Fruit fly (Drosophila melanogaster) ovary, adult (tissue): Measurements from ENCODE around the gene Eig71Eg.

Source experiments
- CG17801 ChIP-seq: fragments of 200-800 bp; optimal IDR thresholded peaks from 2 replicates; lab custom pipeline; 2019; ENCODE audit warnings: missing biosample characterization, mild to moderate bottlenecking, missing genetic modification characterization, moderate library complexity; ENCODE audit not compliant: partially characterized antibody

Eig71Eg gene

DNA sequence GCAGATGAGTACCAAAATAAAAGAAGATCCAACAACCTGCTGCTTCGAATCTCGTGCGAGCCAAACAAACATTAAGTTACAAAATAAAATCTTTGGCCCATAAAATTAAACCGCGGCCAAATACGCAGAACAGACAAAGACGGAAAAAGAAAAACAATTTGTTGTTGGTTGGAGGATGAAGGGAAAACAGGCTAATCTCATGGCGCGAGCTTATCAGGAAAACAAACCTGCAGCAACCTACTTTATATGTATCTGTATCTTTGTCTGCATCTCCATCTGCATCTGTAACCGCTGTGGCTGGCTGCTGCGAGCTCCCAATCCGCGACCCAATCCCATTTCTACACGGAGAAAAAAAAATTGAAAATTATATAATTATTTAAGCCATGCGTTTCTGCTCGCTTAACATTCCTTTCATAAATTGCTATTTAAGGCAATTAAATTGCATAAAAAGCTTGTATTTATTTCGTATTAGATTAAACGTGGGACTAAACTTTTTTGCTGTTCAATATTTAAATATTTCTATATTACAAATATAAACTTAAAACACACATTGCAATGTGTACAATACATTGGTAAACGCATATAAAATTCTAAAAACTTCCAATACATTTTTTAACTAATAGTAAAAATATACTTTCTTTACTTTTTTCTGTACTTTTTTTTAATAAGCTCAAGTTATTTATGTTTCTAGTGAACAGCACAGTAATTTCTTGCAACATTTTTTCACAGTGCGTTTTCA lies 35.5 kb downstream of the Eig71Eg start:
- TF ChIP-seq CG17801 (GFP tag; lab: Kevin White, UChicago): no peak

DNA sequence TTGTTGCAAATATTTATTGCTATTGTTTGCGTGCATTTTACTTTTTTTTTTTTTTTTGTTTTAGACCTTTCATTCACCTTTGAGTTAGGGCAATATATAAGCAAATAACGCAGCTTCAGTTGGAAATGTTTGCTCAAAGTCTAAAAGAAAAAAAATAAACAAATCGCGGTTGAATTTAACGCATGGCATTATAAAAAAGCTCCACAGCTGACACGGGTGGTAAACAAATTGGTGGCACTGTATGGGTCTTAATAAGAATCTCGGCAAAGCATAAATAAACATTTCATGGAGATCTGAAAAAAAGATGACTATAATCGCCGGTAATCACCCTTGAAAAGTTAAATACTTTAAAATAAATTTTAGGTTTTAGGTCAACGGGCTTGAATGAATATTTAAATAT lies 37.0 kb downstream of the Eig71Eg start:
- TF ChIP-seq CG17801 (GFP tag; lab: Kevin White, UChicago): no peak

DNA sequence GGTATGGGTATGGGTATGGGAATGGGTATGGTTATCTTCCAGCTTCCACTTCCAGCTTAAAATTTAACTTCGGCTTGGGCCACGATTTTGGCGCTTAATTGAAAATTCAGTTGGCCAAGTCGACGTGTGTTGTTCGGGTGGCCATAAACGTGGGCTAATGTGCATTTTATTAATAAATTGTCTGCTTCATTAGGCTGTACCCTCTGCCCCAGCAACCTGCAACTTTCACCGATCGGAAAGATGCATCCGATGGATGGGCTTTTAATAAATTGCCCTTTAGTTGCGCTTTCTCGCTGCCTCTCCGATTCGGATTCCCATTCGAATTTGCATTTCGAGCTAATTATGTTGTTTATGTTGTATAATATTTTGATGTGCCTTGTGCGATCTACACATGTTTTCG lies 37.8 kb downstream of the Eig71Eg start:
- TF ChIP-seq CG17801 (GFP tag; lab: Kevin White, UChicago): no peak

DNA sequence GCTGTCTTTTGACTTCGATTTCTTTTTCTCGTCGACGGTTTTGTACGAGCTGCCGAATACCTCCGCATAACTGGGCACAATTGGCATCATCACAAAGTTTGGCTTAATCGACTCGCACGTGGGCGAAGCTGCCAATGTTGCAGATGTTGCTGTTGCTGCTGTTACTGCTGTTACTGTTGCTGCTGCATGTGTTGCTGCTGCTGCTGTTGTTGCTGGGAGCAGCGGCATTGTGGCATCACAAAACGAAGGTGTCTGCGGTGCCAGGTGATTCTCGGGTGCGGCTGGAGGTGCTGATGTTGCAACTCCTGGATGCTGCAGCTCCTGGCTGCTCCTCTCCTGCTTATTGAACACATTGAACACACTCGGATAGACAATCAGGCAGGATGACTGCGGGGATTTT lies 40.5 kb downstream of the Eig71Eg start:
- TF ChIP-seq CG17801 (GFP tag; lab: Kevin White, UChicago): no peak

DNA sequence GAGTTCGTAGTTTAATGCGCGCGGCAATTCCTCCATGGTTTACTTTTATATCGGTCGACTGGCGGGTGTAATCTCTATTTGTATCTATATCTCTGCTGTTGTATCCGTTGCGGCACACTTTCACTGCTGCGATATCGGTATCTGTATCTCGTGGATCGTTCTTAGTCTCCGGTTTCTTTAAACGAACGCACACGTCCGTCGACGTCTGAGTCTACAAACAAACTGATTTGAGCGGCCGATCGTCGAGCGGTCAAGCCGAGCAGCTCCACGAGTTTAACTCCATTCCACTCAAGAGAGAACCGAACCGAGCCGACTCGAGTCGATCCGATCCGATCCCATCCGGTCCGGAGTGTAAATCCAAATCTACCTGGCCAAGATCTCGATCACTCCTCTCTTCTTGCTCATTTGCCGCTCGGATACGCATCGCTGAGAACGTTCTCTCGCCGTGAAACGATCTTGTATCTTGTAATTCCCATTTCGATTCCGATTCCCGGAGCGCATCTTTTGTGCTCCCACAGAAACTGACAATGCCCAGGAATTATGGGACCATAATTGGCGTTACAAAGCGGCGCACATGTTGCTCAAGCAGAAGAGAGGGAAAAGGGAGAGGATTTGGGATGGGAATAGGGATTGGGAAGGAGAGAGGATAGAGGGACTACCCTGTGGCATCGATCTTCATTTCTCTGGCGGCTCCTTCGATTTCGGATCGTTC lies 42.4 kb downstream of the Eig71Eg start, which contains the start of gene comm2:
Gene comm2 (minus strand): TSS at position 225 of the 712 bp plus-strand sequence.
- no peak for TF ChIP-seq CG17801 (GFP tag; lab: Kevin White, UChicago)

DNA sequence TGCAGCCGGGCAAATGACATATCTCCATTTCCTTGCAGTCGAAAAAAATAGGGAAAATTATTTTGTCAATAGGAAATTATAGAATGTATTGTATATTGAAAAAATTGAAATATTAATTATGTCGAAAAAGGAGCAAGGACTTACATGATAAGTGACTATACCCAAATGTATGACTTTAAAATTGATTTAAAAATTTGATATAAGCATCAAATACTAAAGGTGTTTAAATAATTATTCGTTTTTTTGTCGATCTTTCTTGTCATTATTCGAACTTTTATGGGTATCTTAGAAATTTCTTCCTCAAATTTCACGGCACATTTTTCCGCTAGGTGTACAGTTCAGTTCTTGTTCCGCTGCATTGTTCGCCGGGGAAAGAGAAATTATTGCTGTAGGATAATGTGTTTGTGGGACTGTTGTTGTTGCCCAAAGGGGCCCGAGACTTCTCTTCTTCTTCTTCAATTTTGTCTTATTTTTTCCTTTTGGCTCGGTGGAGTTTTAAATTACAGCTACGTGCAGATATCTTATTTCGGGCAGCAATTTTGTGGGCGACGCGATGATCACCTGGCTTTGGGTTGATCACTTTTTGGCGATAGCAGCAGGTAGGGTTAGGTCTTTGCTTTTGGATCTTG lies 43.0 kb downstream of the Eig71Eg start:
- no peak for TF ChIP-seq CG17801 (GFP tag; lab: Kevin White, UChicago)

DNA sequence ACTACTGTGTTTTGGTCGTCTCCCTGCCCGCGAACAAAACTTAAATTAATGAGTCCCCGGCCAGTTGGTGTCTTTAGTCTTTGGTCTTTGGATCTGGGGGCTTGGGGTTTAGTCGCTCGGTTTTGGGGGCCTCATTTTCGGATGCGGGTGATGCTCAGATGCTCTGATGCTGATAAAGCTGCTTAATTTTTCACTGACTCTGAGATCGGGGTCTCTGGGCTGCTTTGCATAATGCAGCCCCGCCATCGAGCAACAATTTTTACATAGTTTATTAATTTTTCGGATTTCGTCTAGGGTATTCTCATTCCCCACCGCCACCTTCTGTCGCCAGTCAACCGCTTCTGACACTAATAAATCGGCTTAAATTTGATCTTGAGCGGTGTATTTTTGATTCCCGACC lies 44.8 kb downstream of the Eig71Eg start:
- TF ChIP-seq CG17801 (GFP tag; lab: Kevin White, UChicago): no peak

DNA sequence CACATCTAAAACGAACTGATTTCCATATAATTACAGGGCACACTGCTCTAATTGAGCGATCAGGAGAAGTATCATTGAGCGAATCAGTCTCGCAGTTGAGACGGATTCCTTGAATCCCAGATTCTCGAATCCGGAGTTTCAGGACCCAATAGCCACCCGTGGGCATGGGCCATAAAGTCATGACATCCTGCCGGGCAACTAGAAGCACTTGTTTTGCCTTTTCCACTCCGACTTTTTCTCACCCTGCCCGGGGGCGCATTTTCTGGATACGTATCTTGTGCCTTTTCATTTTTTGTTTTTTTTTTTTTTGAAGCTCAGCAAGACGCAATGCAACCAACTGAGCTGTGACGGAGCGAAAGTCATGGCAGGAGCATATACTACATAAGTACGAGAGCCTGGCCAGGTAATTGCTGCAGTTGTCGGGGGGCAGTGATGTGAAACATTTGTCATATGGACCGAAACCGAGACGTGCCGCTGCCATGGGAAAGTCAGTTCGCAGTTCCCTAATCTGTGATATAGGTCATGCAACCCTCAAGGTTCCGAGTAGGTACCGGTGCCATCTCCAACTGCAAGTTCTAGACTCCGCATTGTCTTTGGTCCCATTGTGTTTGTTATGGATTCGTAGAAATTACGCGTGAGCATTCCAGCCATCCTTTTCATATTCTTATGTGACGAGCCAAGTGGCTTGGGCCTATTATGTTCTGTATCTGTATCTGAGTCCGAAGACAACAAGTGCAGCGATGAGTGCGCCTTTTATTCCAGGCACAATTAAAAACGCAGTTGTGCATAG lies 46.1 kb downstream of the Eig71Eg start:
- TF ChIP-seq CG17801 (GFP tag; lab: Kevin White, UChicago): no peak

DNA sequence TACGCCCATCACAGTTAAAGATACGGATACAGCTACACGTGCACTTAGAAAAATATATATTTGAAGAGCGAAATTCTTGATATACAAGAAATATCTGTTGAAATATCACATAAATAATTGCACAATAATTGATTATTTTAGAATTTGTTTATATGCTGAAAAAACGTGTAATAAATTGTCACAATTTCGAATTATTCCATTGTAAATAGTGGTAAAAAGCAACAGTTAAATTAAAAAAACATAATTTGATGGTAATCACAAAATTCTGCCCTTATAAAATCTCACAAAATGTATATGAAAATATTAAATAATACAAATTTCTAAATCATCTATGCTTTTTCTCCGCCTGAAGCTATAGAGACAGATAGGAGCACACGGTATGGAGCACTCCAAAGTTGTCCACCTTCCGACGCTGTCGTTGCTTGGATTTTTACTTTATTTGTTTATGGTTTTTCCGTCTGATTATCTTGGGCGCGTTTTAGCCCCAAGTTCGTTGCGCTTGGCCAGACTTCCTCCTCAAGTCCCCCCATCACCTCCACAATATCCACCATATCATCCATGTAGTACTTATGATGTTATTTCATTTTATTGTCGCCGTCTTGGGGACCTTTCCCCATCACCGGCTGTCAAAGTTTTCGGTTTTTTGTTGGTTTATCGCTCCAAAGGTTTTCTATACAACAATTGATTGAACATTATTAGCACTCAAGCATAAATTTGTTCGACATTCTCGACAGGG lies 47.0 kb downstream of the Eig71Eg start:
- no peak for TF ChIP-seq CG17801 (GFP tag; lab: Kevin White, UChicago)

DNA sequence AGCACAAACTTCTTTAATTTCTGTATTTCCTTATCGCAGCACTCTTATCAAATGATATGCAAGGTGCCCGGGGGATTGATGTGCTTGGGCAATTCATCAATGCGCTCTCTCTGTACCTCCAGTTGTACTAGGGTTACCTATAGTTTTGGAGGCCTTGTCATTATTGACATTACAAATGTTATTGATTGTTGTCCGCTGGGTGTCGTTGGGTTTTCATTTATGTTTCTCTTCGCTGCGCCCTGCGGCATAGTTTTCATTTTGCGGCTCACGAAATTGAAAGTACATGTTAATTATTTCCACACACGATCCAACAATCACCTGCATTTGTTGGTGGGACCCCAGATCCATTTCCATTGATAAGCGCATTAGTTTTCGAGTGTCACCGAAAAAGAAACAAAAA lies 48.8 kb downstream of the Eig71Eg start:
- TF ChIP-seq CG17801 (GFP tag; lab: Kevin White, UChicago): no peak
